Worm (Caenorhabditis elegans) whole organism, L1 larva: ENCODE results near the gene C01C10.2.

Source experiments
- mdl-1 ChIP-seq, 2 experiments: fragments of 150-350 bp; optimal IDR thresholded peaks; 2 replicates each; lab custom pipeline; 2014 to 2017; ENCODE audit warnings: missing biosample characterization in 2 of 2, missing genetic modification characterization in 2 of 2, inconsistent platforms in 1 of 2
- nhr-12 ChIP-seq: sonication (generic microtip); optimal IDR thresholded peaks from 2 replicates; lab custom pipeline; 2017; ENCODE audit warnings: missing biosample characterization, missing genetic modification characterization
- nhr-90 ChIP-seq: sonication (generic microtip); optimal IDR thresholded peaks from 2 replicates; lab custom pipeline; 2016; ENCODE audit warnings: mild to moderate bottlenecking, missing genetic modification characterization, missing compliant biosample characterization; ENCODE audit not compliant: poor library complexity
- unc-62 ChIP-seq: fragments of 150-350 bp; optimal IDR thresholded peaks from 2 replicates; lab custom pipeline; 2014; ENCODE audit warnings: missing biosample characterization, missing genetic modification reagents, missing genetic modification characterization
- zag-1 ChIP-seq: fragments of 150-350 bp; optimal IDR thresholded peaks from 2 replicates; lab custom pipeline; 2014; ENCODE audit warnings: missing biosample characterization, missing genetic modification characterization

DNA sequence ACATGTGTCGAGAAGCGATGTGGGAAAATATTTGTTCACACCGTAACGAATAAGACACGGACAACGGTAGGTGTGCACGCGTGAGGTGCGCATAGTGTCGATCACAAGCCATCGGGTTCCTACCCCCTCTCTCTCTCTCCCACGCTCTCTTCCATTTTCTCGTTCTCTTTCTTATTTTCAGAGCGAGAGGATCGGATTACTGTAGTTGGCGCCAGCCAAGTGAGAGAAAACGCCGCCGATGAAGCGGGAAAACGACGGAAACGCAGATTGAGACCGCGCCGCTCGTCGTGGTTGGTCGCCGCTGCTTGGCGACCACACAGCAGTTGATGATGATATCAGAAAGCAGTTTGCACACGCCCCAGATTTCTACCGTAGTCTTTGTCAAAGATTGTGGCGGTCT lies 26.5 kb upstream of the C01C10.2 start:
- no peak for TF ChIP-seq mdl-1 (tag; optimal IDR thresholded peaks at IDR 0.05; lab: Kevin White, UChicago)
- TF ChIP-seq zag-1 (tag; lab: Kevin White, UChicago) = no peak
- no peak for TF ChIP-seq nhr-90 (tag; lab: Kevin White, UChicago)
- TF ChIP-seq nhr-12 (tag; lab: Kevin White, UChicago) = no peak
- no peak for TF ChIP-seq unc-62
